Fruit fly (Drosophila melanogaster): Measurements from ENCODE around the gene CG5214.

DNA sequence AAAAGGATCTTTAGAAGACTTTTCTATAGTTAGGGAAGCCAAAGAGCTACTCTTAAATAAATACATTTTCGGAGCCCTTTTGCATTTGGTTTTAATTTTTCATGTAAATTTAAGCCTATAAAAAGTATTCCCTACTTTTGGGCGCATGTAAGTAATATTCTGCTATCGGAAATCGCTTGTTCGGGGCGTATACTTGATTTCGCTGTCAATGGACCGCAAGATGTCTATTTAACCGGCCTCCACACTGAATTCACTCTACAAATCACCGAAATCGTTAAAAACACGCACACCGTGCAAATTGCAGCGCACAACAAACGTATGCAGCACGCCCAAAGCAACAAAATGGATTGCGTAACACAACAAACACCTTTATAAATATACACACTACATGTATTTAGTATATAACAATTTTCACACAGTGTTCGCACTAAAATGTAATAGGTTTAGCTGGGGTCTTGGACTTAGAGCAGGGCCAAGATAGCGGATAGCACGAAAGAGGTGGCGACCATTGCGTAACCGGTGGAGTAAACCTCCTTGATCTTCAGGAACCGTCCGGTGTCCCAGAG lies 35.3 kb upstream of the CG5214 start:
- TF ChIP-seq CG8478 (optimal IDR thresholded peaks at IDR 0.05) (no peak), CTCF (optimal IDR thresholded peaks at IDR 0.05) (no peak)
